Fruit fly (Drosophila melanogaster) ovary, adult (tissue): ENCODE results near the gene JhI-21.

ENCODE experiments used
- CG17801 ChIP-seq: fragments of 200-800 bp; optimal IDR thresholded peaks from 2 replicates; lab custom pipeline; 2019; ENCODE audit warnings: missing biosample characterization, mild to moderate bottlenecking, missing genetic modification characterization, moderate library complexity; ENCODE audit not compliant: partially characterized antibody

Gene JhI-21

dm6 chr2L:12011682-12012655 lies 43.9 kb downstream of the JhI-21 start:
- no peak for TF ChIP-seq CG17801

- peak; percentile 91 for TF ChIP-seq CG17801
Observed at dm6 chr2L:12010877-12011666, 44.8 kb downstream of the JhI-21 start.

dm6 chr2L:12010100-12010876 lies 45.6 kb downstream of the JhI-21 start:
- peak; percentile 70 for TF ChIP-seq CG17801

- no peak for TF ChIP-seq CG17801
Observed at dm6 chr2L:12007853-12008252, 48.0 kb downstream of the JhI-21 start, which contains the start of gene Rh5. Gene Rh5, plus strand, starts transcription at chr2L:12008153.

dm6 chr2L:12007331-12007791 lies 48.5 kb downstream of the JhI-21 start:
- peak; percentile 87 for TF ChIP-seq CG17801

DNA sequence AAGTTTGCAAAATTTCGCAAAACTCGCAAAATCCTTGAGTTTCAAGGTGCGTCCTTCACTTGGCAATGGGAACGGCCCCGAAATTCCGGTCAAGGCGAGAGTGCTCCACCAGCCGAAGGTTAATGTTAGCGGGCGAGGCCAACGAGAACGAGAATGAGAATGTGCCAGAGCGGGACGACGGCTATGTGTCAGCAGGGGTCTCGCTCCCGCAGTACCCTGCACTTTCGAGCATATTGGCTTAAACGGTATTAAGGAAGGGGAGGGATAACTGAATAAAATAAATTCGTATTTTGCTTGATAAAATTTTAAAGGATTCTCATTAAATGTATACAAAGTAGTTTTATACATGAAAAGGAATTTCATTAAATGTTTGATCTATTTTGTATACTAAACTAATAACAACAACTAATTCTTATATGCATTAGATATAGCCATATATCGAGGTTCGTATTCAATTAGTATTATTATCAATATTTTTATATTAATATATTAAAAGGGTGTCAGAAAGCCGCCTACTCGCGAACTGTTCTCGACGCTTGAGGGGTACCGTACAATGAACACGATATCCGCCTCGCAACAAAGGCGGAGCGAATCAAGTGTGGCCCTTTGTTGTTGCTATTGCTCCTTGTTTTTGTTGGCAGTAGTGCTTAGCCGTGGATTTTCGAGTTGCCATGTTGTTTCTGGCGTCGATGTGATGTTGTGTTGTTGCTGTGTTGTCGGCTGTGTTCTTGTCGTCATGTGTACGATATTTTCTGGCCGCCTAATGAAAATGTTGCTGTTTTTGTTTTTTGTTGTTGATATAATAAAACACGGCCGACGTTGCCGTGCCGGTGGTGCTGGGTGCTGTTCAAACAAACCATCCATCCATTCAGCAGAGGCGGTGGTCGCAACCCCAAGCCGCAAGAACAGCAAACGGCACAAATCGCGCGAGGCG lies 49.2 kb downstream of the JhI-21 start:
- TF ChIP-seq CG17801 = peak; percentile 90

dm6 chr2L:12005436-12006396 lies 50.1 kb downstream of the JhI-21 start:
- TF ChIP-seq CG17801 = no peak

- TF ChIP-seq CG17801 = no peak
Observed at dm6 chr2L:12004211-12004979, 51.4 kb downstream of the JhI-21 start.

- peak; percentile 22 for TF ChIP-seq CG17801
Observed at dm6 chr2L:12003792-12004210, 52.0 kb downstream of the JhI-21 start.

DNA sequence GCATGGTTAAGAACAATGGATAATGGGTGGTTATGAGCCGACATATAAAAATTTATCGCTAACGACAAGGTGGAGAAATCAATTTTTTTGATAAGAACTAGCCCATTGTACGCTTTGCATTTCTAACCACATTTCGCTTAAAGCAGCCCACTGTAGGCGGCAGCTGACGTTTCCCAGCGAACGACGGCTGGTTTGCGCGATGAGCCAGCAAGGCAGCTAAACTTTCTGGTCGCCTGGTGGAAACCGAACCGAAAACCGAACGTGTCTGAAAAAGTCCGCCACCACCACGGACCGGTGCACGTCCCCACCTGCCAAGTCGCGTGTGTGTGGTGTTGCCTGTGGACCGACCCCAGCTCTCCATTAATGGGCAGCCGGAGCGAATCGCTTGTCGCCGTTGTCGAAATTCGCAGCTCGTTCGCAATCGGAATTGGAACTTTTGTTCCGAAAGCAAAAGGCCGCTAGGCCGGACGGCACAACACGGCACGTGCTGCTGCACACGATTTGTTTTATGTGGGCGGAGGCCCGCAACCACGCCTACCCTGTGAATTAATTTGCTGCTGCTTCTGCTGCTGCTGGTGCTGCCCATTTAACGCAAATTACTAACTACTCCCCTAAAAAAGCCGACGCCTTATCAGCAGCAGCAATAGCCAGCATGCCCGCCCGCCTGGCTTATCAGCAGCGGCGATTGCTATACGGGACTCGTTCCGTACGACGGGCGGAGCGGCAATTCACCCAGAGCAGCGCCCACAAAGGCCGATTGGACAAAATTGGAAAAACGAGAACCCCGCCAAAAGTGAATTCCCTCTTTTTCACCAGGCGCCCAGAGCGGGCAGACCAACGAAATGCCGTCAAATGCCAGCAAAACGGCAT lies 52.7 kb downstream of the JhI-21 start:
- TF ChIP-seq CG17801 = no peak

- TF ChIP-seq CG17801 = peak; percentile 44
Observed at dm6 chr2L:12002051-12002450, 53.8 kb downstream of the JhI-21 start, which contains the start of gene Hacd1. Gene Hacd1, minus strand, starts transcription at chr2L:12002266.
